Worm (Caenorhabditis elegans) whole organism, L4 larva: ENCODE measurements around the gene srw-40.

ENCODE experiments used
- ZK546.5 ChIP-seq, 2 experiments: sonication (generic microtip); optimal IDR thresholded peaks; 2 replicates each; lab custom pipeline; 2017; ENCODE audit warnings: missing biosample characterization in 2 of 2, missing genetic modification characterization in 2 of 2
- attf-4 ChIP-seq: sonication (generic microtip); optimal IDR thresholded peaks from 3 replicates; lab custom pipeline; 2017; ENCODE audit warnings: missing biosample characterization, missing genetic modification characterization
- jun-1 ChIP-seq: fragments of 150-350 bp; optimal IDR thresholded peaks from 2 replicates; lab custom pipeline; 2014; ENCODE audit warnings: missing biosample characterization, missing genetic modification reagents, missing genetic modification characterization
- nhr-11 ChIP-seq: fragments of 150-350 bp; optimal IDR thresholded peaks from 2 replicates; lab custom pipeline; 2014; ENCODE audit warnings: missing biosample characterization, missing genetic modification characterization
- nhr-6 ChIP-seq: fragments of 150-350 bp; optimal IDR thresholded peaks from 2 replicates; lab custom pipeline; 2014; ENCODE audit warnings: missing biosample characterization, missing genetic modification characterization
- unc-130 ChIP-seq: sonication (generic microtip); optimal IDR thresholded peaks from 2 replicates; lab custom pipeline; 2016; ENCODE audit warnings: missing genetic modification reagents, missing genetic modification characterization, missing compliant biosample characterization

ce11 chrII:4359219-4359618 lies 43.3 kb upstream of the srw-40 start:
- TF ChIP-seq ZK546.5 (tag; optimal IDR thresholded peaks at IDR 0.05; lab: Kevin White, UChicago): no peak
- no peak for TF ChIP-seq jun-1
- no peak for TF ChIP-seq nhr-6 (tag; lab: Kevin White, UChicago)
- TF ChIP-seq attf-4: no peak
- no peak for TF ChIP-seq unc-130 (GFP tag; lab: Kevin White, UChicago)
- TF ChIP-seq nhr-11 (tag; lab: Kevin White, UChicago): no peak
